Worm (Caenorhabditis elegans) whole organism, L2 larva: ENCODE measurements around the gene F21C10.7.

Experiments used
- F13H6.1 ChIP-seq: sonication (generic microtip); optimal IDR thresholded peaks from 2 replicates; lab custom pipeline; 2016; ENCODE audit warnings: missing genetic modification characterization, missing compliant biosample characterization
- elt-3 ChIP-seq: sonication (generic microtip); optimal IDR thresholded peaks from 2 replicates; lab custom pipeline; 2017; ENCODE audit warnings: missing biosample characterization, missing genetic modification characterization
- lin-39 ChIP-seq: fragments of 150-350 bp; optimal IDR thresholded peaks from 2 replicates; lab custom pipeline; 2014; ENCODE audit warnings: missing biosample characterization, missing genetic modification reagents, missing genetic modification characterization
- lsy-2 ChIP-seq, 2 experiments: fragments of 150-350 bp in 1 of 2; sonication (generic microtip) in 1 of 2; optimal IDR thresholded peaks; 2 replicates each; lab custom pipeline; 2014 to 2017; ENCODE audit warnings: missing biosample characterization in 2 of 2, missing genetic modification characterization in 2 of 2
- mdl-1 ChIP-seq, 2 experiments: fragments of 150-350 bp in 1 of 2; sonication (generic microtip) in 1 of 2; optimal IDR thresholded peaks; 2 replicates each; lab custom pipeline; 2017; ENCODE audit warnings: missing biosample characterization in 2 of 2, missing genetic modification characterization in 2 of 2
- unc-62 ChIP-seq: fragments of 150-350 bp; optimal IDR thresholded peaks from 2 replicates; lab custom pipeline; 2014; ENCODE audit warnings: missing biosample characterization, missing genetic modification reagents, missing genetic modification characterization

ce11 chrV:9163897-9164296, 51.3 kb downstream of the F21C10.7 start:
- TF ChIP-seq unc-62 (GFP tag; lab: Kevin White, UChicago) (no peak), mdl-1 (tag; optimal IDR thresholded peaks at IDR 0.05; lab: Kevin White, UChicago) (no peak), lsy-2 (tag; optimal IDR thresholded peaks at IDR 0.05; lab: Kevin White, UChicago) (no peak), lin-39 (tag; lab: Kevin White, UChicago) (no peak), elt-3 (tag; lab: Kevin White, UChicago) (no peak), F13H6.1 (tag; lab: Kevin White, UChicago) (no peak)
